Worm (Caenorhabditis elegans): ENCODE data around the gene C18H7.4.

DNA sequence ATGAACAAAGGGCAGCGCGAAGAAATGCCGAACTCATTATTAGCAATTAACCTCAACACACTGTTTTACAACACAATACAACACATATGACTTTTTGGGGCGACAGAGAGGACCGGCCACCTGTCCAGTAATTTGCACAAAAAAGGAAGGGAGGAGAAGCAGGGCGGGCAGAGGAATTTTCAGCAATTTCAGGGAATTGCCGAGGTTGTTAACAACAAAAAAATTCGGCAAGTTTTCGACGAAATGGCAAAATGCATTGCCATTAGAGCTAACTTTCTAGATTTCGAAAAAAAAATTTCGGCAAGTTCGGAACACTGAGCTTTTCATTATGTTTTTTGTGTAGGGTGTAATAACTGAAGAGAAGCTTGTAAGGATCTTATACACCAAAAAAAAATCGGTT, 29.1 kb upstream of the C18H7.4 start:
- TF ChIP-seq F49E8.2 (tag; optimal IDR thresholded peaks at IDR 0.05; ENCODE audit: insufficient read depth) (no peak), nhr-90 (tag; optimal IDR thresholded peaks at IDR 0.05) (no peak), T26A5.8 (tag; optimal IDR thresholded peaks at IDR 0.05) (no peak), dox-1 (GFP tag; IDR thresholded peaks at IDR 0.05) (no peak), efl-1 (GFP tag; optimal IDR thresholded peaks at IDR 0.05) (no peak), egrh-3 (GFP tag; IDR thresholded peaks at IDR 0.05) (no peak), snpc-4 (GFP tag; optimal IDR thresholded peaks at IDR 0.05) (no peak), snpc-4 (tag; optimal IDR thresholded peaks at IDR 0.05) (no peak), atf-7 (tag; optimal IDR thresholded peaks at IDR 0.05) (no peak), nfya-1 (tag; optimal IDR thresholded peaks at IDR 0.05; ENCODE audit: borderline replicate concordance, insufficient read depth) (no peak), let-607 (tag; optimal IDR thresholded peaks at IDR 0.05) (no peak), rcor-1 (GFP tag; IDR thresholded peaks at IDR 0.05) (no peak), rpc-1 (optimal IDR thresholded peaks at IDR 0.05) (no peak), rpc-1 (tag; optimal IDR thresholded peaks at IDR 0.05) (no peak)
